Fruit fly (Drosophila melanogaster) whole organism, embryonic: ENCODE data around the gene Ptp4E.
A peak's percentile ranks its signal among the peaks of the same experiment; 100 is the strongest.

Experiments used
- Ada2b ChIP-seq: fragments of 200-800 bp; sonication (Bioruptor generic); IDR thresholded peaks from 2 replicates; pipeline ENCODE4 v1.3.6; 2022; ENCODE audit warnings: missing biosample characterization, missing genetic modification characterization
- CG10147 ChIP-seq: fragments of 200-800 bp; sonication (Bioruptor generic); optimal IDR thresholded peaks from 2 replicates; lab custom pipeline; 2019; ENCODE audit warnings: missing biosample characterization, mild to moderate bottlenecking, missing genetic modification characterization, moderate library complexity
- CG1024 ChIP-seq: fragments of 200-800 bp; sonication (Bioruptor generic); IDR thresholded peaks from 2 replicates; pipeline ENCODE4 v1.3.6; 2022; ENCODE audit warnings: missing biosample characterization, missing genetic modification characterization
- CG10959 ChIP-seq: fragments of 200-800 bp; sonication (Bioruptor generic); IDR thresholded peaks from 2 replicates; pipeline ENCODE4 v1.3.6; 2022; ENCODE audit warnings: missing biosample characterization, missing genetic modification characterization
- CG11085 ChIP-seq: fragments of 200-800 bp; sonication (Bioruptor generic); IDR thresholded peaks from 2 replicates; pipeline ENCODE4 v1.3.6; 2022; ENCODE audit warnings: missing biosample characterization, missing genetic modification characterization
- CG11695 ChIP-seq: fragments of 200-800 bp; sonication (Bioruptor generic); IDR thresholded peaks from 3 replicates; pipeline ENCODE4 v1.3.6; 2022; ENCODE audit warnings: missing biosample characterization, missing genetic modification characterization
- CG12155 ChIP-seq: fragments of 200-800 bp; sonication (Bioruptor generic); optimal IDR thresholded peaks from 3 replicates; lab custom pipeline; 2016; ENCODE audit warnings: missing biosample characterization, missing genetic modification characterization
- CG12659 ChIP-seq: fragments of 200-800 bp; sonication (Bioruptor generic); optimal IDR thresholded peaks from 3 replicates; lab custom pipeline; 2017; ENCODE audit warnings: mild to moderate bottlenecking, missing biosample characterization, missing genetic modification reagents, missing genetic modification characterization
- CG15011 ChIP-seq: fragments of 200-800 bp; sonication (Bioruptor generic); optimal IDR thresholded peaks from 3 replicates; lab custom pipeline; 2018; ENCODE audit warnings: missing biosample characterization, mild to moderate bottlenecking, missing genetic modification characterization
- CG1792 ChIP-seq: fragments of 200-800 bp; sonication (Bioruptor generic); optimal IDR thresholded peaks from 2 replicates; lab custom pipeline; 2016; ENCODE audit warnings: missing biosample characterization, missing genetic modification characterization
- CG1832 ChIP-seq: fragments of 200-800 bp; sonication (Bioruptor generic); optimal IDR thresholded peaks from 2 replicates; lab custom pipeline; 2017; ENCODE audit warnings: missing biosample characterization, mild to moderate bottlenecking, missing genetic modification characterization, inconsistent platforms
- CG18764 ChIP-seq: fragments of 200-800 bp; sonication (Bioruptor generic); optimal IDR thresholded peaks from 3 replicates; lab custom pipeline; 2016; ENCODE audit warnings: missing biosample characterization, missing genetic modification characterization
- CG2129 ChIP-seq: fragments of 200-800 bp; sonication (Bioruptor generic); IDR thresholded peaks from 2 replicates; pipeline ENCODE4 v1.3.6; 2022; ENCODE audit warnings: missing biosample characterization, missing genetic modification characterization; ENCODE audit not compliant: partially characterized antibody
- CG3065 ChIP-seq: fragments of 200-800 bp; sonication (Bioruptor generic); optimal IDR thresholded peaks from 2 replicates; lab custom pipeline; 2016; ENCODE audit warnings: missing biosample characterization, missing genetic modification characterization
- CG33213 ChIP-seq: fragments of 200-800 bp; sonication (Bioruptor generic); optimal IDR thresholded peaks from 3 replicates; lab custom pipeline; 2016; ENCODE audit warnings: missing biosample characterization, missing genetic modification characterization
- CG4328 ChIP-seq: fragments of 200-800 bp; sonication (Bioruptor generic); optimal IDR thresholded peaks from 3 replicates; lab custom pipeline; 2017; ENCODE audit warnings: missing biosample characterization, missing genetic modification reagents, missing genetic modification characterization
- CG4820 ChIP-seq: fragments of 200-800 bp; sonication (Bioruptor generic); optimal IDR thresholded peaks from 3 replicates; lab custom pipeline; 2016; ENCODE audit warnings: missing biosample characterization, missing genetic modification characterization
- CTCF ChIP-seq: fragments of 200-800 bp; sonication (Bioruptor generic); optimal IDR thresholded peaks from 2 replicates; lab custom pipeline; 2017; ENCODE audit warnings: missing biosample characterization, mild to moderate bottlenecking, missing genetic modification characterization, moderate library complexity
- CkIIα-i1 ChIP-seq: fragments of 200-800 bp; sonication (Bioruptor generic); IDR thresholded peaks from 2 replicates; pipeline ENCODE4 v1.3.6; 2022; ENCODE audit warnings: missing biosample characterization, missing genetic modification characterization
- CrebB ChIP-seq: fragments of 200-800 bp; sonication (Bioruptor generic); optimal IDR thresholded peaks from 3 replicates; lab custom pipeline; 2018; ENCODE audit warnings: missing biosample characterization, mild to moderate bottlenecking, missing genetic modification characterization
- D19A ChIP-seq: fragments of 200-800 bp; optimal IDR thresholded peaks from 3 replicates; lab custom pipeline; 2019; ENCODE audit warnings: missing biosample characterization, mild to moderate bottlenecking, missing genetic modification characterization, moderate library complexity
- Dad ChIP-seq: fragments of 200-800 bp; sonication (Bioruptor generic); optimal IDR thresholded peaks from 3 replicates; lab custom pipeline; 2016; ENCODE audit warnings: missing biosample characterization, missing genetic modification characterization
- ERR ChIP-seq: fragments of 200-800 bp; sonication (Bioruptor generic); optimal IDR thresholded peaks from 2 replicates; lab custom pipeline; 2016; ENCODE audit warnings: missing biosample characterization, missing genetic modification characterization
- Eip74EF ChIP-seq, 2 experiments: fragments of 200-800 bp in 1 of 2; fragments of >200 bp in 1 of 2; sonication (Bioruptor generic) in 1 of 2; optimal IDR thresholded peaks; 2 replicates each; lab custom pipeline; 2017 to 2019; ENCODE audit warnings: missing biosample characterization in 2 of 2, missing genetic modification characterization in 2 of 2, mild to moderate bottlenecking in 1 of 2, moderate library complexity in 1 of 2
- NFAT ChIP-seq: fragments of 200-800 bp; sonication (Bioruptor generic); IDR thresholded peaks from 2 replicates; pipeline ENCODE4 v1.3.6; 2022; ENCODE audit warnings: missing biosample characterization, missing genetic modification characterization
- NK7.1 ChIP-seq: fragments of 200-800 bp; sonication (Bioruptor generic); optimal IDR thresholded peaks from 3 replicates; lab custom pipeline; 2016; ENCODE audit warnings: missing biosample characterization, missing genetic modification characterization
- Neu2 ChIP-seq: fragments of 200-800 bp; sonication (Bioruptor generic); optimal IDR thresholded peaks from 3 replicates; lab custom pipeline; 2016; ENCODE audit warnings: missing biosample characterization, missing genetic modification characterization, borderline replicate concordance
- Pdp1 ChIP-seq, 2 experiments: fragments of 200-800 bp; sonication (Bioruptor generic); optimal IDR thresholded peaks; 3 replicates each; lab custom pipeline; 2016; ENCODE audit warnings: missing biosample characterization in 2 of 2, missing genetic modification characterization in 2 of 2, mild to moderate bottlenecking in 1 of 2, moderate library complexity in 1 of 2
- Ravus ChIP-seq: fragments of 200-800 bp; sonication (Bioruptor generic); IDR thresholded peaks from 2 replicates; pipeline ENCODE4 v1.3.6; 2022; ENCODE audit warnings: missing biosample characterization, missing genetic modification characterization
- Sin3A ChIP-seq: fragments of >200 bp; optimal IDR thresholded peaks from 2 replicates; lab custom pipeline; 2018
- Taf1 ChIP-seq: fragments of 200-800 bp; sonication (Bioruptor generic); IDR thresholded peaks from 2 replicates; pipeline ENCODE4 v1.3.6; 2022; ENCODE audit warnings: missing biosample characterization, missing genetic modification characterization
- Xrp1 ChIP-seq: fragments of 200-800 bp; sonication (Bioruptor generic); IDR thresholded peaks from 2 replicates; pipeline ENCODE4 v1.3.6; 2022; ENCODE audit warnings: missing biosample characterization, missing genetic modification characterization
- ato ChIP-seq: fragments of 200-800 bp; sonication (Bioruptor generic); IDR thresholded peaks from 2 replicates; pipeline ENCODE4 v1.3.6; 2022; ENCODE audit warnings: missing biosample characterization, missing genetic modification characterization; ENCODE audit not compliant: partially characterized antibody
- cad ChIP-seq: fragments of >200 bp; optimal IDR thresholded peaks from 2 replicates; lab custom pipeline; 2017; ENCODE audit warnings: missing biosample characterization, missing genetic modification characterization
- eve ChIP-seq, 2 experiments: fragments of >200 bp; optimal IDR thresholded peaks; 2 replicates each; lab custom pipeline; 2017; ENCODE audit warnings: missing biosample characterization in 2 of 2, missing genetic modification characterization in 2 of 2
- fd3F ChIP-seq: fragments of 200-800 bp; sonication (Bioruptor generic); optimal IDR thresholded peaks from 2 replicates; lab custom pipeline; 2018; ENCODE audit warnings: missing biosample characterization, mild to moderate bottlenecking, missing genetic modification characterization, moderate library complexity
- grn ChIP-seq: fragments of 200-800 bp; sonication (Bioruptor generic); optimal IDR thresholded peaks from 3 replicates; lab custom pipeline; 2017; ENCODE audit warnings: missing biosample characterization, missing genetic modification characterization
- ham ChIP-seq: fragments of 200-800 bp; sonication (Bioruptor generic); IDR thresholded peaks from 2 replicates; pipeline ENCODE4 v1.3.6; 2022; ENCODE audit warnings: missing biosample characterization, missing genetic modification characterization
- hb ChIP-seq: fragments of 200-800 bp; sonication (Bioruptor generic); IDR thresholded peaks from 3 replicates; pipeline ENCODE4 v1.3.6; 2022; ENCODE audit warnings: missing biosample characterization, missing genetic modification characterization; ENCODE audit not compliant: partially characterized antibody
- mam ChIP-seq: fragments of 200-800 bp; sonication (Bioruptor generic); optimal IDR thresholded peaks from 3 replicates; lab custom pipeline; 2016; ENCODE audit warnings: missing biosample characterization, missing genetic modification characterization
- onecut ChIP-seq: fragments of 200-800 bp; sonication (Bioruptor generic); IDR thresholded peaks from 2 replicates; pipeline ENCODE4 v1.3.6; 2022; ENCODE audit warnings: missing biosample characterization, missing genetic modification characterization
- pb ChIP-seq: fragments of 200-800 bp; sonication (Bioruptor generic); optimal IDR thresholded peaks from 3 replicates; lab custom pipeline; 2016; ENCODE audit warnings: missing biosample characterization, missing genetic modification characterization
- psq ChIP-seq: fragments of 200-800 bp; sonication (Bioruptor generic); optimal IDR thresholded peaks from 2 replicates; lab custom pipeline; 2017; ENCODE audit warnings: missing biosample characterization, missing genetic modification characterization
- sima ChIP-seq: fragments of 200-800 bp; sonication (Bioruptor generic); optimal IDR thresholded peaks from 2 replicates; lab custom pipeline; 2016; ENCODE audit warnings: missing biosample characterization, missing genetic modification characterization
- sna ChIP-seq: fragments of 200-800 bp; sonication (Bioruptor generic); IDR thresholded peaks from 2 replicates; pipeline ENCODE4 v1.3.6; 2022; ENCODE audit warnings: missing biosample characterization, missing genetic modification characterization; ENCODE audit not compliant: partially characterized antibody
- stwl ChIP-seq: fragments of 200-800 bp; sonication (Bioruptor generic); optimal IDR thresholded peaks from 3 replicates; lab custom pipeline; 2018; ENCODE audit warnings: missing biosample characterization, mild to moderate bottlenecking, missing genetic modification characterization, moderate library complexity
- tll ChIP-seq, 2 experiments: fragments of 200-800 bp in 1 of 2; fragments of >200 bp in 1 of 2; sonication (Bioruptor generic) in 1 of 2; optimal IDR thresholded peaks; 2 replicates each; lab custom pipeline; 2017 to 2019; ENCODE audit warnings: missing biosample characterization in 2 of 2, missing genetic modification characterization in 2 of 2, mild to moderate bottlenecking in 1 of 2, moderate library complexity in 1 of 2
- tna ChIP-seq: fragments of 200-800 bp; sonication (Bioruptor generic); IDR thresholded peaks from 2 replicates; pipeline ENCODE4 v1.3.6; 2022; ENCODE audit warnings: missing biosample characterization, missing genetic modification characterization; ENCODE audit not compliant: partially characterized antibody
- zf30C ChIP-seq: fragments of 200-800 bp; sonication (Bioruptor generic); optimal IDR thresholded peaks from 3 replicates; lab custom pipeline; 2018; ENCODE audit warnings: missing biosample characterization, mild to moderate bottlenecking, missing genetic modification characterization

Gene Ptp4E

DNA sequence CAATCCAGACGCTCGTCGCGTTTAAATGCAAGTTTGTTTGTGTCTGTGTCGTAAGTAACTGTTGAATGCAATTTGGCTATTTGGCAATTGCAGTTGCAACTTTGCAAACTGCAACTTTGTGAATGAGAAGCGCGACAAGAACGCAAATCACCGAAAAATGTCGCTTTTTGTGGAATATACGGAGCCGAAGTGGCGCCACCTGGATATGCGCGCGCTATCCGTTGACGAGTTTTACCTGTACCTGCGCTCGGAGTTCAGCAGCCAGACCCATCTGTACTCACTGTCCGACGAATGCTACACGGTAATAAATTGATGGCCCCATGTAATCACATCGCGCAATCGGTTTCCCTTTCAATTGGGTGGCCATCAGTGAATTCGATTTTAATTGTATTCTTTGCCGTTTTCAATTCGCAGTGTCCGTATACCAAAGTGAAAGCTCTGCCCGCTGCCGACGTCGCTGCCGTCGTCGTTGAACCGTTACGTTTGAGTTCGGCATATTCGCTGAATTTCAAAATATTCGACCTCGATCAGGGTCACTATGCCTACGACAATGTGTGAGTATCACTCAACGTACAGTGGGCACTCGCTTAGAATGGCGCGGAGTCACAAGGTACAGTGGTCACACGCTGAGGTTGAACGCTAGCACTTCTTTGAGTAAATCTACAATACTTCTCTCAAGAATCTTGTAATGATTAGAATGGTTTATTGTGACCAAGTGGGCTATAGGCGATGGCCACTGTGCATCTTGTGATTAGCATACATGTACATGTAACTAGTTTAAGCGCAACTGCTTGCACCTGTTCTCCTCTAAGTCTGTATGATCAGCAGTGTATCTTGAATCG is 19.7 kb upstream of the Ptp4E start (continued):
- TF ChIP-seq pb (GFP tag; lab: Kevin White, UChicago) (peak; percentile 78), Eip74EF (GFP tag; optimal IDR thresholded peaks at IDR 0.05; lab: Kevin White, UChicago) (peak in 1 of 2 experiments; percentile 44), CrebB (peak; percentile 61), Neu2 (GFP tag; lab: Kevin White, UChicago) (no peak), CG4820 (GFP tag; lab: Kevin White, UChicago) (peak; percentile 74), D19A (tag; lab: Kevin White, UChicago) (peak; percentile 52), CkIIα-i1 (peak; percentile 47; the same call in 1 of the 2 replicates), sima (GFP tag; lab: Kevin White, UChicago) (peak; percentile 17), CG15011 (GFP tag; lab: Kevin White, UChicago) (peak; percentile 27), mam (GFP tag; lab: Kevin White, UChicago) (peak; percentile 87), CG12659 (GFP tag; lab: Kevin White, UChicago) (peak; percentile 79), CTCF (GFP tag; lab: Kevin White, UChicago) (peak; percentile 92), ham (GFP tag; lab: Robert Waterston, UW) (peak; percentile 55; the same call in 1 of the 2 replicates), psq (GFP tag; lab: Kevin White, UChicago) (peak; percentile 40), CG4328 (no peak), Pdp1 (GFP tag; optimal IDR thresholded peaks at IDR 0.05; lab: Kevin White, UChicago) (peak; percentile 83 to 87), sna (no peak), grn (GFP tag; lab: Kevin White, UChicago) (no peak), tna (no peak), CG18764 (GFP tag; lab: Kevin White, UChicago) (peak; percentile 55), onecut (GFP tag; lab: Robert Waterston, UW) (peak; percentile 72), CG11085 (peak; percentile 75), NFAT (GFP tag; lab: Robert Waterston, UW) (peak; percentile 86), tll (GFP tag; optimal IDR thresholded peaks at IDR 0.05; lab: Kevin White, UChicago) (no peak), Sin3A (lab: Kevin White, UChicago) (no peak), CG12155 (peak; percentile 78), stwl (tag; lab: Kevin White, UChicago) (no peak), cad (GFP tag; lab: Kevin White, UChicago) (no peak), CG11695 (GFP tag; lab: Robert Waterston, UW) (peak; percentile 84; the same call in 2 of the 3 replicates), ERR (GFP tag; lab: Kevin White, UChicago) (peak; percentile 86), CG1792 (GFP tag; lab: Kevin White, UChicago) (peak; percentile 76), CG10959 (GFP tag; lab: Robert Waterston, UW) (peak; percentile 79), NK7.1 (GFP tag; lab: Kevin White, UChicago) (peak; percentile 65), fd3F (GFP tag; lab: Kevin White, UChicago) (peak; percentile 83), Ravus (GFP tag; lab: Robert Waterston, UW) (peak; percentile 76), Xrp1 (GFP tag; lab: Robert Waterston, UW) (peak; percentile 83), CG1024 (GFP tag; lab: Robert Waterston, UW) (peak; percentile 69; the same call in 1 of the 2 replicates), CG2129 (GFP tag; lab: Robert Waterston, UW) (no peak), CG3065 (GFP tag; lab: Kevin White, UChicago) (peak; percentile 41), Ada2b (GFP tag; lab: Robert Waterston, UW) (peak; percentile 92), zf30C (GFP tag; lab: Kevin White, UChicago) (no peak), CG33213 (GFP tag; lab: Kevin White, UChicago) (peak; percentile 65), Taf1 (peak; percentile 71; the same call in 1 of the 2 replicates), Dad (peak; percentile 78), hb (GFP tag; lab: Robert Waterston, UW) (no peak), CG10147 (GFP tag; lab: Kevin White, UChicago) (peak; percentile 43), ato (GFP tag; lab: Robert Waterston, UW) (no peak), eve (GFP tag; optimal IDR thresholded peaks at IDR 0.05; lab: Kevin White, UChicago) (no peak), CG1832 (no peak)
